Worm (Caenorhabditis elegans): ENCODE measurements around the gene C35D10.1.

DNA sequence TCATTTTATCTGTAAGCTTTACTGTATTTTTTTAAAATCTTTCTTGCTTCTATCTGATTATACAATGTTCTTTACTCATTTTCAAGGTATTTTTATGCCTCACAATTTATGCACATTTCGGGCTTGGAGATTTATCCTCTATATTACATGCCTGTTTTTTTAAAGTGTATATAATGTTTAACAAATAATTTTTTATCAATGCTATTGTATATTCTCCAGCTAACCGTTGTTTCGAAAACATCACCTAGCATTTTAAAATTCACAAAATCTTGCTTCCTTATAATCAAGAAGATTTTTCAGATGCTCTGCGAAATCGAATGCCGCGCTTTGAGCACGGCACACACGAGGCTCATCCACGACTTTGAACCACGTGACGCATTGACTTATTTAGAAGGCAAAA lies 27.5 kb upstream of the C35D10.1 start, which contains the start of gene ced-4:
- no peak for TF ChIP-seq B0019.2 (GFP tag; conservative IDR thresholded peaks at IDR 0.05)
- no peak for TF ChIP-seq sdz-38 (tag; optimal IDR thresholded peaks at IDR 0.05)
- no peak for TF ChIP-seq pbrm-1 (GFP tag; IDR thresholded peaks at IDR 0.05)
- TF ChIP-seq snpc-4 (GFP tag; optimal IDR thresholded peaks at IDR 0.05): no peak
- TF ChIP-seq snpc-4 (tag; optimal IDR thresholded peaks at IDR 0.05): no peak
- TF ChIP-seq F49E8.2 (tag; optimal IDR thresholded peaks at IDR 0.05; ENCODE audit: insufficient read depth): no peak
